Worm (Caenorhabditis elegans): ENCODE results near the gene srg-22.

srg-22 gene

DNA sequence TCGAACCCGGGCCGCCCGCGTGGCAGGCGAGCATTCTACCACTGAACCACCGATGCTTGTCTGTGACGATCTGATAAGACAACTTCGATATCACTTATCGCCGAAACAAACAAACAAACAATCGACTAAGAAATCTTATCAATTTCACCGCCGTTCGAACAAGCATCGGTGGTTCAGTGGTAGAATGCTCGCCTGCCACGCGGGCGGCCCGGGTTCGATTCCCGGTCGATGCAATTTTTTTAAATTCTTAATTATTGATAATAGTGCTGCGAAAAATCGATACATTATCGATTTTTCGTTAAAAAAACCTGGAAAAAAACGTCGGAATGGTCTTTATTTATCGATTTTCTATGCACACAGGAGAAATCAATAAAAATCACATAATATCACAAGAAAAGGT, 31.0 kb downstream of the srg-22 start (continued):
- TF ChIP-seq mxl-1 (tag; optimal IDR thresholded peaks at IDR 0.05) (no peak), tbx-9 (tag; optimal IDR thresholded peaks at IDR 0.05; ENCODE audit: borderline replicate concordance) (no peak), tbp1 (GFP tag; optimal IDR thresholded peaks at IDR 0.05) (peak; percentile 95), K12H6.12 (tag; optimal IDR thresholded peaks at IDR 0.05) (no peak), hlh-26 (GFP tag; conservative IDR thresholded peaks at IDR 0.05) (no peak), bed-2 (GFP tag; IDR thresholded peaks at IDR 0.05) (no peak), lsy-27 (tag; optimal IDR thresholded peaks at IDR 0.05; ENCODE audit: borderline replicate concordance, insufficient read depth) (no peak), F23B12.7 (tag; optimal IDR thresholded peaks at IDR 0.05; ENCODE audit: insufficient read depth) (peak; percentile 70), ets-4 (GFP tag; optimal IDR thresholded peaks at IDR 0.05) (no peak), ztf-26 (tag; optimal IDR thresholded peaks at IDR 0.05) (peak; percentile 47), ztf-3 (GFP tag; optimal IDR thresholded peaks at IDR 0.05) (no peak), ZK185.1 (tag; optimal IDR thresholded peaks at IDR 0.05; ENCODE audit: poor library complexity, severe bottlenecking) (no peak), snpc-1.1 (tag; optimal IDR thresholded peaks at IDR 0.05; ENCODE audit: insufficient read depth) (peak; percentile 48), lsl-1 (GFP tag; optimal IDR thresholded peaks at IDR 0.05) (peak; percentile 46), rec-8 (tag; optimal IDR thresholded peaks at IDR 0.05) (no peak), C06A6.2 (GFP tag; conservative IDR thresholded peaks at IDR 0.05) (no peak), nhr-27 (tag; optimal IDR thresholded peaks at IDR 0.05) (no peak), Y56A3A.18 (GFP tag; IDR thresholded peaks at IDR 0.05) (no peak), him-1 (tag; optimal IDR thresholded peaks at IDR 0.05) (no peak), sdz-38 (tag; optimal IDR thresholded peaks at IDR 0.05) (no peak), repo-1 (tag; optimal IDR thresholded peaks at IDR 0.05) (no peak), F57C9.4 (tag; optimal IDR thresholded peaks at IDR 0.05) (no peak), ztf-6 (GFP tag; IDR thresholded peaks at IDR 0.05) (0 out of 2 replicates have a peak, but pooled peaks have one; percentile 21), madf-10 (tag; optimal IDR thresholded peaks at IDR 0.05) (peak; percentile 54), F57A8.1 (GFP tag; optimal IDR thresholded peaks at IDR 0.05) (no peak), ceh-27 (GFP tag; optimal IDR thresholded peaks at IDR 0.05) (no peak), lin-54 (GFP tag; optimal IDR thresholded peaks at IDR 0.05) (peak; percentile 51), dox-1 (GFP tag; IDR thresholded peaks at IDR 0.05) (no peak), gei-17 (GFP tag; optimal IDR thresholded peaks at IDR 0.05) (no peak), egrh-3 (GFP tag; IDR thresholded peaks at IDR 0.05) (0 out of 2 replicates have a peak, but pooled peaks have one; percentile 5), attf-6 (GFP tag; IDR thresholded peaks at IDR 0.05) (no peak; the same call in none of the 2 replicates), dpl-1 (GFP tag; optimal IDR thresholded peaks at IDR 0.05) (peak; percentile 4), nhr-80 (tag; optimal IDR thresholded peaks at IDR 0.05) (peak; percentile 12), attf-5 (GFP tag; optimal IDR thresholded peaks at IDR 0.05) (no peak), bed-1 (GFP tag; IDR thresholded peaks at IDR 0.05) (no peak), mes-4 (tag; optimal IDR thresholded peaks at IDR 0.05) (no peak), sptf-2 (GFP tag; optimal IDR thresholded peaks at IDR 0.05) (no peak), F22D6.2 (tag; optimal IDR thresholded peaks at IDR 0.05) (no peak), ceh-100 (GFP tag; IDR thresholded peaks at IDR 0.05) (peak; percentile 53; the same call in 1 of the 2 replicates), attf-3 (GFP tag; conservative IDR thresholded peaks at IDR 0.05) (no peak), ama-1 (optimal IDR thresholded peaks at IDR 0.05) (no peak), ama-1 (GFP tag; optimal IDR thresholded peaks at IDR 0.05) (peak in 1 of 2 experiments; percentile 38), rpc-1 (optimal IDR thresholded peaks at IDR 0.05) (peak; percentile 82), rpc-1 (tag; optimal IDR thresholded peaks at IDR 0.05) (peak; percentile 84), F33H1.4 (GFP tag; IDR thresholded peaks at IDR 0.05) (peak; percentile 56), snpc-1.3 (tag; optimal IDR thresholded peaks at IDR 0.05; ENCODE audit: insufficient read depth) (peak; percentile 56), zim-3 (tag; optimal IDR thresholded peaks at IDR 0.05) (no peak), lin-26 (GFP tag; IDR thresholded peaks at IDR 0.05) (no peak; the same call in 1 of the 2 replicates), Y53G8AR.9 (GFP tag; conservative IDR thresholded peaks at IDR 0.05) (no peak; the same call in 1 of the 2 replicates)
